Worm (Caenorhabditis elegans) whole organism, L2 larva: ENCODE results near the gene C17G1.2.

Experiments used
- ZK546.5 ChIP-seq: sonication (generic microtip); optimal IDR thresholded peaks from 2 replicates; lab custom pipeline; 2017; ENCODE audit warnings: missing biosample characterization, missing genetic modification characterization
- egl-27 ChIP-seq: sonication (generic microtip); optimal IDR thresholded peaks from 3 replicates; lab custom pipeline; 2017; ENCODE audit warnings: missing biosample characterization, missing genetic modification reagents, missing genetic modification characterization
- fos-1 ChIP-seq: fragments of 150-350 bp; optimal IDR thresholded peaks from 2 replicates; lab custom pipeline; 2014; ENCODE audit warnings: missing biosample characterization, missing genetic modification characterization
- nhr-10 ChIP-seq: sonication (generic microtip); optimal IDR thresholded peaks from 2 replicates; lab custom pipeline; 2017; ENCODE audit warnings: missing biosample characterization, missing genetic modification characterization
- nhr-12 ChIP-seq: fragments of 150-350 bp; optimal IDR thresholded peaks from 2 replicates; lab custom pipeline; 2014; ENCODE audit warnings: missing biosample characterization, missing genetic modification characterization
- nhr-25 ChIP-seq: fragments of 150-350 bp; sonication (generic microtip); optimal IDR thresholded peaks from 3 replicates; lab custom pipeline; 2014; ENCODE audit warnings: missing biosample characterization, missing genetic modification characterization
- skn-1 ChIP-seq: sonication (generic microtip); optimal IDR thresholded peaks from 2 replicates; lab custom pipeline; 2017; ENCODE audit warnings: missing biosample characterization, missing genetic modification characterization

DNA sequence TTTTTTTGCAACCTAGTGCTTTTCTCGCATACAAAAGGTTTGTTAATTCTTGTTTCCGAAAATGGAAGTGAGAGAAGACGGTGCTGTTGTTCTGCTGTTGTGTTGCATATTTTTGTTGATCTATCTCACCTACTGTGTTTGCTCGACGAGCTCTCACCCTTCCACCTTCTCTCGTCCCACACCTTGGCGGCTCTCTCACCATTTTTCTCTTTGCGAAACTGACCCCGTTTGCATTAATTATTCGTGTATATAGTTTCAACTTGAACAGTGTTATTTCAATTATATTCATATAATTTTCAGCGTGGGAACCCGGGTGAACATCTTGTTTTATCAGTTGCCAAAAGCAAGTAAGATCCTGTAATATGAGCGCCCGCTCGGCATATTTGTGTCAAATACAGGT is 44.2 kb upstream of the C17G1.2 start, which contains the start of gene R07B1.9:
- TF ChIP-seq skn-1 (no peak), nhr-10 (tag; lab: Kevin White, UChicago) (no peak), ZK546.5 (tag; lab: Kevin White, UChicago) (no peak), egl-27 (tag; lab: Kevin White, UChicago) (no peak), fos-1 (tag; lab: Kevin White, UChicago) (no peak), nhr-12 (tag; lab: Kevin White, UChicago) (no peak), nhr-25 (tag; lab: Kevin White, UChicago) (no peak)
